Worm (Caenorhabditis elegans): ENCODE results near the gene ztf-28.

DNA sequence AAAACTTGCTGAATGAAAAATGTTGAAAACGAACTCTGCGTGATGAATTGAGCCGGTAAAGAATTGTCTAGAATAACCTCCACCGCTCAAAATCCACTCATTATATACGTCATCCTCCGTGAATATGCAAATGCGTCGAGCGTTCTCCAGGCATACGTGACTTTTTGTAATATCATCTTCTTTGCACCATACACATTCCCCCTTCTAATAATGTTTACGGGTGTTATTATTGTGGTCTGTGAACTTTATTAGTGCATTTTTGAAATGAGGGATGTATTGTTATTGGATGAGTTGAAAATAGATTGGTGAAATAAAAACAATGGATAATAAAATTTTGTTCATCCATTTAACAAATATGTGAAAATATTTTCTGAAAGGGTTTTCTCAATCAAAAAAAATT, 49.4 kb downstream of the ztf-28 start, which contains the start of gene F22F7.7:
- TF ChIP-seq nhr-76 (tag; optimal IDR thresholded peaks at IDR 0.05) (no peak), pha-4 (tag; optimal IDR thresholded peaks at IDR 0.05) (no peak), nhr-28 (tag; optimal IDR thresholded peaks at IDR 0.05) (no peak), mep-1 (tag; optimal IDR thresholded peaks at IDR 0.05) (no peak), tbx-8 (GFP tag; optimal IDR thresholded peaks at IDR 0.05) (no peak), M03D4.4 (tag; optimal IDR thresholded peaks at IDR 0.05) (no peak), nhr-12 (tag; optimal IDR thresholded peaks at IDR 0.05) (no peak), unc-39 (tag; optimal IDR thresholded peaks at IDR 0.05) (no peak), sem-2 (GFP tag; optimal IDR thresholded peaks at IDR 0.05) (no peak)

Measured in whole organism, mixed stage, embryonic.